Fruit fly (Drosophila melanogaster): Measurements from ENCODE around the gene Mrp5.
A peak's percentile ranks its signal among the peaks of the same experiment; 100 is the strongest.

Gene Mrp5

DNA sequence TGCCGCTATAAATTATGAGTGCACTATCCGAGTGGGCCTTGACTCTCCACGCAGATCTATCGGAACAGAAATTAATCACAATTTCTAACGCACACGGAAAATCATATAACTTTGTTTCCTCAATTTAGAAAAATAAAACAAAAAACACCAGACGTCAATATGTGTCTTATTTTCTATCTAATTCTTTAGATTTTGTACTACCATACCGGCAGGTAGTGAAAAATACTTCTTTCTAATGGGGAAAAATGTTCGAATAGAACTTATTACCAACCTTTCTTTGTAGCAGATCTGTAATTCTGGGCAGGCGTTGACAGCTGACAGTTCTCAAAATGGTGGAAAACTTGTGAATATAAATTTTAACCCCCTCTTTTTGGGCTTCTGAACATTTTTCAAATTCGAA, 34.9 kb downstream of the Mrp5 start, which contains the start of gene CG31459:
Gene CG31459, plus strand, starts transcription at position 301 of the 400 bp plus-strand sequence.
- TF ChIP-seq EcR (GFP tag; optimal IDR thresholded peaks at IDR 0.05) (no peak), Pif1B (GFP tag; optimal IDR thresholded peaks at IDR 0.05) (no peak), CG4496 (GFP tag; IDR thresholded peaks at IDR 0.05) (no peak), D1 (tag; optimal IDR thresholded peaks at IDR 0.05) (no peak), gl (tag; optimal IDR thresholded peaks at IDR 0.05) (no peak), CG32121 (GFP tag; IDR thresholded peaks at IDR 0.05) (no peak), CG12605 (GFP tag; IDR thresholded peaks at IDR 0.05) (no peak), CG9948 (tag; optimal IDR thresholded peaks at IDR 0.05) (no peak), CG8301 (tag; optimal IDR thresholded peaks at IDR 0.05) (no peak), CG17806 (tag; optimal IDR thresholded peaks at IDR 0.05) (no peak), CG13204 (GFP tag; optimal IDR thresholded peaks at IDR 0.05) (no peak), rn (GFP tag; IDR thresholded peaks at IDR 0.05) (no peak), CG15710 (tag; optimal IDR thresholded peaks at IDR 0.05) (no peak), CG10348 (GFP tag; IDR thresholded peaks at IDR 0.05) (no peak), Pif1A (GFP tag; optimal IDR thresholded peaks at IDR 0.05) (no peak), CG8159 (tag; optimal IDR thresholded peaks at IDR 0.05) (no peak), CG14655 (GFP tag; optimal IDR thresholded peaks at IDR 0.05) (no peak), Snoo (tag; optimal IDR thresholded peaks at IDR 0.05) (no peak), fd96Ca (GFP tag; IDR thresholded peaks at IDR 0.05) (no peak)

DNA sequence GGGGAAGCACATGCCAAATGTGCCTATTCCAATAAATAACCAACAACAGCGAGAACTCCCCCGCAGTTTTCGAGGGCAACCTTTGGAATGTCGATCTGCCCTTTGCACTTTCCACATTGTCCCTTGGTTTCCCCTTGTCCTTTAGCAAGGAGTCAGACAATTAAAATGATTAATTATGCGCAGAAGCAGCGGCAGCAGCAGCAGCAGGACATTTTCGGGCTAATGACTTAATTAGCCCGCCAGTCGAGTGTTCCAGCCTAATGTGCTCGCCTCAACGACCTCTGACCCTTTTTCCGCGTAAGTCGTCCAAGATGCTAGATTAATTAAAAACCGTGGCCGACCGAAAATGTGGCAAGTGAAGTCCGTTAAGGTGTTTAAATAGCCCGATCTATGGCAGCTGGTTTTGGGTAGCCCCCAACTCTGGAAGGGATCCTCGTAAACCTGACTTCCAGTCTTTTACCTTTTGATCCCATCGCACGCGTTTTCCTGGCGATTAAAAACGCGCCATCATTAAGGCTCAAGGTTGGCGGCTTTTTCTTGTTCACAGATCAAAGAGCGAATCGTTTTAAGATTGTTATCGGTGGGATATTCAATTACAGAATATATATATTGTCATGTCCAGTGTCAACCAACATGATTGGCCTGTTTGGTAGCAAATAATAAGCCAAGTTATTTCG, 36.4 kb downstream of the Mrp5 start:
- TF ChIP-seq CG34367 (tag; optimal IDR thresholded peaks at IDR 0.05): no peak
- no peak for TF ChIP-seq CG32121 (GFP tag; IDR thresholded peaks at IDR 0.05)
- TF ChIP-seq CG17806 (tag; optimal IDR thresholded peaks at IDR 0.05): no peak
- TF ChIP-seq CG10348 (GFP tag; IDR thresholded peaks at IDR 0.05): no peak
- no peak for TF ChIP-seq CG4496 (GFP tag; IDR thresholded peaks at IDR 0.05)
- no peak for TF ChIP-seq Pif1B (GFP tag; optimal IDR thresholded peaks at IDR 0.05)
- TF ChIP-seq CG13204 (GFP tag; optimal IDR thresholded peaks at IDR 0.05): no peak
- TF ChIP-seq Pif1A (GFP tag; optimal IDR thresholded peaks at IDR 0.05): no peak
- TF ChIP-seq fd96Ca (GFP tag; IDR thresholded peaks at IDR 0.05): no peak
- no peak for TF ChIP-seq Snoo (tag; optimal IDR thresholded peaks at IDR 0.05)
- TF ChIP-seq CG15710 (tag; optimal IDR thresholded peaks at IDR 0.05): no peak

DNA sequence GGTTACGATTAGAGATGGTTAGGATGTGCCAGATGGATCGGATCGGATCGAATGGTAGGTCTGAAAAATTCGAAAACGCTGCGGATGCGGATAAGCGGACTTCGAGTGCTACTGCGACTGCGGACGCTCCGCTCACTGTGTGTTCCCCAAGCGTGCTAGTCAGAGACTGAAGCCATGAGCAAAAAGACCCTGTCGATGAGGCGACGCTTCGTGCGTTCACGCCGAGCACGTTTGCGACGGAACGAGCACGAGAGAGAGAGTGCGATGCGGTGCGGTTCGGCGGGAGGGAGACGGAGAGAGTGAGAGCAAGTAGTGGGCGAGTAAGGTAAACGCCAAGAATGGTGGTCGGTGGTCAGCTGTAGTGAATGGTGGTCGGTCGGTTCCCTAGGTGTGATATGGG, 38.8 kb downstream of the Mrp5 start, which contains the start of gene bnl:
Gene bnl, minus strand, starts transcription at position 131 of the 400 bp plus-strand sequence.
- TF ChIP-seq CG8159 (tag; optimal IDR thresholded peaks at IDR 0.05): no peak
- peak; percentile 18 for TF ChIP-seq CG34367 (tag; optimal IDR thresholded peaks at IDR 0.05)
- no peak for TF ChIP-seq D1 (tag; optimal IDR thresholded peaks at IDR 0.05)
- TF ChIP-seq gl (tag; optimal IDR thresholded peaks at IDR 0.05): no peak
- TF ChIP-seq CG12605 (GFP tag; IDR thresholded peaks at IDR 0.05): peak; percentile 80
- no peak; the same call in 2 of the 3 replicates for TF ChIP-seq fd96Ca (GFP tag; IDR thresholded peaks at IDR 0.05)
- no peak for TF ChIP-seq CG17806 (tag; optimal IDR thresholded peaks at IDR 0.05)
- peak; percentile 75 for TF ChIP-seq Ets98B (GFP tag; IDR thresholded peaks at IDR 0.05)
- no peak for TF ChIP-seq CG15710 (tag; optimal IDR thresholded peaks at IDR 0.05)
- TF ChIP-seq Snoo (tag; optimal IDR thresholded peaks at IDR 0.05): peak; percentile 13
- peak; percentile 28 for TF ChIP-seq CG8301 (tag; optimal IDR thresholded peaks at IDR 0.05)
- no peak for TF ChIP-seq EcR (GFP tag; optimal IDR thresholded peaks at IDR 0.05)
- TF ChIP-seq CG14655 (GFP tag; optimal IDR thresholded peaks at IDR 0.05): peak; percentile 36
- TF ChIP-seq Pif1B (GFP tag; optimal IDR thresholded peaks at IDR 0.05): peak; percentile 67
- TF ChIP-seq CG10348 (GFP tag; IDR thresholded peaks at IDR 0.05): no peak
- peak; percentile 84 for TF ChIP-seq CG4496 (GFP tag; IDR thresholded peaks at IDR 0.05)
- TF ChIP-seq rn (GFP tag; IDR thresholded peaks at IDR 0.05): no peak
- TF ChIP-seq CG9948 (tag; optimal IDR thresholded peaks at IDR 0.05): no peak
- TF ChIP-seq CG13204 (GFP tag; optimal IDR thresholded peaks at IDR 0.05): no peak
- TF ChIP-seq CG32121 (GFP tag; IDR thresholded peaks at IDR 0.05): peak; percentile 75
- TF ChIP-seq Pif1A (GFP tag; optimal IDR thresholded peaks at IDR 0.05): peak; percentile 56

DNA sequence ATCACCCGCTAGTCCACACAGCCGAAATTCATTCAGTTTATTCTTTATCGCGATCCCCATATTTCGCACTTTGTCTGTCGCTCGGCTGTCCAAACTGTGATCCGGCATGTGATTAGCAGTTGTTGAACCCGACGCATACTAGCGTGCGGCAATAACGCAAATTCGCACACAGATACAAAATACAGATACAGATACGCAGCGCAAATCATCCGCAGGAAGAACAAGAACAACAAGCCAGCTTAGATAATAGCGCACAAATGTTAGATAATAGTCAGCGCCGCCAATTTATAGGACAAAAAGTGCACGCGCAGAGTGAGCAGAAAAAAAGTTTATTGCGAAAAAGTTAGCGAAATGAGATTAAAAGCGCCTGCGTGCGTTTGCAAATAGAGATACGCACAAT, 40.5 kb downstream of the Mrp5 start:
- TF ChIP-seq CG13204 (GFP tag; optimal IDR thresholded peaks at IDR 0.05): no peak
- no peak for TF ChIP-seq CG4496 (GFP tag; IDR thresholded peaks at IDR 0.05)
- no peak for TF ChIP-seq CG14655 (GFP tag; optimal IDR thresholded peaks at IDR 0.05)
- TF ChIP-seq CG34367 (tag; optimal IDR thresholded peaks at IDR 0.05): no peak
- no peak for TF ChIP-seq CG32121 (GFP tag; IDR thresholded peaks at IDR 0.05)
- no peak for TF ChIP-seq CG15710 (tag; optimal IDR thresholded peaks at IDR 0.05)
- no peak for TF ChIP-seq rn (GFP tag; IDR thresholded peaks at IDR 0.05)
- no peak for TF ChIP-seq Pif1A (GFP tag; optimal IDR thresholded peaks at IDR 0.05)
- TF ChIP-seq Pif1B (GFP tag; optimal IDR thresholded peaks at IDR 0.05): no peak
- TF ChIP-seq CG9948 (tag; optimal IDR thresholded peaks at IDR 0.05): no peak
- no peak for TF ChIP-seq CG10348 (GFP tag; IDR thresholded peaks at IDR 0.05)
- TF ChIP-seq gl (tag; optimal IDR thresholded peaks at IDR 0.05): no peak
- no peak for TF ChIP-seq CG8301 (tag; optimal IDR thresholded peaks at IDR 0.05)
- TF ChIP-seq fd96Ca (GFP tag; IDR thresholded peaks at IDR 0.05): no peak
- TF ChIP-seq EcR (GFP tag; optimal IDR thresholded peaks at IDR 0.05): no peak

DNA sequence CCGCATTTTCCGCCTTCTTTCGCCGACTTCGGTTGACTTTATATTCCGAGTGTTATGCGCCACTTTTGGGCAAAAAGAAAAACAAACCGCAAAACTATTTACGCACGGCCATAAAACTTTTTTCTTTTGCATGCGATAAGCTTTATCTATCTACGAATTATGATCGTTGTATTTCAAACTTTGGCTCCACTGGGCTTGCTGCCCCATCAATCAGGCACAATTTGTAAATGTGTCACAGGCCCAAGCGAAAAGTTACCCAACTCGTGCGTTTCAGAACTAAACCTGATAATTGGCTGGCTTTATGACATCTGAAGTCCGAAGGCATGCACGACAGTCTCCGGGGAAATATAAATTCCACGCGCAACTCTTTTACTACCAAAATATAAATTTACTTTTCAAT, 41.5 kb downstream of the Mrp5 start:
- no peak for TF ChIP-seq CG13204 (GFP tag; optimal IDR thresholded peaks at IDR 0.05)
- TF ChIP-seq rn (GFP tag; IDR thresholded peaks at IDR 0.05): no peak
- no peak for TF ChIP-seq Pif1A (GFP tag; optimal IDR thresholded peaks at IDR 0.05)
- TF ChIP-seq CG12605 (GFP tag; IDR thresholded peaks at IDR 0.05): no peak
- TF ChIP-seq CG8301 (tag; optimal IDR thresholded peaks at IDR 0.05): no peak
- no peak for TF ChIP-seq Pif1B (GFP tag; optimal IDR thresholded peaks at IDR 0.05)

DNA sequence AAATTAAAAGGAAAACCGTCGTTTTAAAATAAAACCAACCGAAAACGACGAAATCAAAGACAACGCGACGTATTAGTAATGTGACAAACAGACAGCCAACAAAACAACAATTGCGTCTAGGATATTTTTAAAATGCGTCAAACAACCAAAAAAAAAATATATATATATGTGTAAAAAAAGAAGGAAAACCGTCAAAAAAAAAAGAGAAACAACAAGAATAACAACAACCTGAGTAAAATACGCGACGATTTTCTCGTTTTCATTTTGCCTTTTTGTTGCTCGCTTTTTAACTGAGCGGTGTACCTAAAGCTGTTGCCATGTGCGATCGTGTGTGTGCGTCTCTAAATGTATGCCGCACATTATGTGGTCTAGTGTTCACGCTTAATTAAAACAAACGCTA, 41.9 kb downstream of the Mrp5 start:
- TF ChIP-seq CG12605 (GFP tag; IDR thresholded peaks at IDR 0.05) (peak; percentile 42; the same call in 1 of the 2 replicates), Snoo (tag; optimal IDR thresholded peaks at IDR 0.05) (no peak), fd96Ca (GFP tag; IDR thresholded peaks at IDR 0.05) (peak; percentile 45; the same call in 1 of the 3 replicates), CG34367 (tag; optimal IDR thresholded peaks at IDR 0.05) (no peak), CG15710 (tag; optimal IDR thresholded peaks at IDR 0.05) (no peak), CG14655 (GFP tag; optimal IDR thresholded peaks at IDR 0.05) (peak; percentile 34), CG4496 (GFP tag; IDR thresholded peaks at IDR 0.05) (peak; percentile 79), CG32121 (GFP tag; IDR thresholded peaks at IDR 0.05) (peak; percentile 85), Ets98B (GFP tag; IDR thresholded peaks at IDR 0.05) (peak; percentile 65; the same call in 1 of the 2 replicates)

All from whole organism, pupa.